Worm (Caenorhabditis elegans) whole organism, L4 larva: Measurements from ENCODE around the gene lgc-1.

ENCODE experiments used
- ZK337.2 ChIP-seq: fragments of 200-800 bp; sonication (Bioruptor generic); IDR thresholded peaks from 2 replicates; pipeline ENCODE4 v1.3.6; 2022; ENCODE audit warnings: missing genetic modification reagents, missing genetic modification characterization, missing compliant biosample characterization
- ama-1 ChIP-seq: fragments of 150-350 bp; optimal IDR thresholded peaks from 2 replicates; lab custom pipeline; 2014; ENCODE audit warnings: inconsistent platforms, mixed read lengths
- daf-12 ChIP-seq: fragments of 150-350 bp; optimal IDR thresholded peaks from 2 replicates; lab custom pipeline; 2014; ENCODE audit warnings: missing biosample characterization, missing genetic modification reagents, missing genetic modification characterization
- fkh-10 ChIP-seq: fragments of 150-350 bp; optimal IDR thresholded peaks from 2 replicates; lab custom pipeline; 2014; ENCODE audit warnings: missing biosample characterization, missing genetic modification reagents, missing genetic modification characterization
- jun-1 ChIP-seq: fragments of 150-350 bp; optimal IDR thresholded peaks from 2 replicates; lab custom pipeline; 2014; ENCODE audit warnings: missing biosample characterization, missing genetic modification reagents, missing genetic modification characterization
- mdt-29 ChIP-seq: fragments of 200-800 bp; sonication (Bioruptor generic); IDR thresholded peaks from 2 replicates; pipeline ENCODE4 v1.3.6; 2022; ENCODE audit warnings: missing genetic modification reagents, missing genetic modification characterization, missing compliant biosample characterization
- unc-62 ChIP-seq, 3 experiments: fragments of 150-350 bp in 1 of 3; sonication (generic microtip); optimal IDR thresholded peaks in 2 of 3; peaks in 1 of 3; 1 replicate in 1 of 3; 2 replicates in 2 of 3; lab custom pipeline; 2014 to 2017; ENCODE audit warnings: missing biosample characterization in 3 of 3, missing genetic modification characterization in 3 of 3, missing genetic modification reagents in 3 of 3, missing genotype in 1 of 3

DNA sequence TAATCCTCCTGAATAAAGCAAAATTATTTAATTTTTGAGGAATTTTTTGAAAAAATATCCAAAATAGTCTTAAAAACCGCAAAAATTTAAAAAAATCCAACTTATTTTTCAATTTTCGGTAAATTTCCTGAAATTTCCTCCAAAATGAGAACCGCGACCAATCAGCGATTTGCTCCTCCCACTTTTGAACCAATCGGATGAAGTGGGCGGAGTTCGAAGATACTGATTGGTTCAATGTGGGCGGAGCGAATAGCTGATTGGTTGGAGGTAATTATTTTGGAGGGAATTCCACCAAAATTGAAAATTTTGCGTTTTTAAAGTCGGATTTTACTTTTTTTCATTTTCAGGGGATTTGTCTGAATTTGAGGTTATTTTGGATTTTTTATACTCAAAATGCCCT is 33.2 kb downstream of the lgc-1 start:
- TF ChIP-seq daf-12 (tag; lab: Kevin White, UChicago) (no peak), mdt-29 (GFP tag; lab: Robert Waterston, UW) (no peak), ZK337.2 (GFP tag; lab: Robert Waterston, UW) (no peak), unc-62 (GFP tag; optimal IDR thresholded peaks at IDR 0.05 in 1 of 2; lab: Kevin White, UChicago) (no peak), unc-62 (tag; optimal IDR thresholded peaks at IDR 0.05; lab: Kevin White, UChicago) (no peak), fkh-10 (no peak), jun-1 (tag; lab: Kevin White, UChicago) (no peak), ama-1 (lab: Kevin White, UChicago) (no peak)
